Fruit fly (Drosophila melanogaster) whole organism, embryonic: Measurements from ENCODE around the gene nAChRalpha5.

ENCODE experiments used
- CG11723 ChIP-seq: fragments of 200-800 bp; sonication (Bioruptor generic); optimal IDR thresholded peaks from 2 replicates; lab custom pipeline; 2017; ENCODE audit warnings: missing biosample characterization, mild to moderate bottlenecking, missing genetic modification characterization
- CG12104 ChIP-seq: fragments of 200-800 bp; sonication (Bioruptor generic); optimal IDR thresholded peaks from 3 replicates; lab custom pipeline; 2016; ENCODE audit warnings: missing biosample characterization, missing genetic modification characterization
- CG17361 ChIP-seq: fragments of 200-800 bp; sonication (Bioruptor generic); IDR thresholded peaks from 3 replicates; pipeline ENCODE4 v1.3.6; 2022; ENCODE audit warnings: missing biosample characterization, missing genetic modification characterization
- CG2120 ChIP-seq: fragments of 200-800 bp; sonication (Bioruptor generic); optimal IDR thresholded peaks from 3 replicates; lab custom pipeline; 2016; ENCODE audit warnings: missing biosample characterization, missing genetic modification characterization
- CG8359 ChIP-seq: fragments of 200-800 bp; sonication (Bioruptor generic); optimal IDR thresholded peaks from 2 replicates; lab custom pipeline; 2017; ENCODE audit warnings: missing biosample characterization, mild to moderate bottlenecking, missing genetic modification characterization, borderline replicate concordance
- MESR4 ChIP-seq: fragments of 200-800 bp; sonication (Bioruptor generic); optimal IDR thresholded peaks from 2 replicates; lab custom pipeline; 2018; ENCODE audit warnings: missing biosample characterization, mild to moderate bottlenecking, missing genetic modification characterization, moderate library complexity
- ara ChIP-seq: fragments of 200-800 bp; sonication (Bioruptor generic); IDR thresholded peaks from 2 replicates; pipeline ENCODE4 v1.3.6; 2022; ENCODE audit warnings: missing biosample characterization, missing genetic modification characterization
- fru ChIP-seq: fragments of >200 bp; optimal IDR thresholded peaks from 2 replicates; lab custom pipeline; 2017
- toy ChIP-seq: fragments of 200-800 bp; sonication (Bioruptor generic); IDR thresholded peaks from 2 replicates; pipeline ENCODE4 v1.3.6; 2022; ENCODE audit warnings: missing biosample characterization, missing genetic modification characterization

dm6 chr2L:14113207-14113606, 73.2 kb downstream of the nAChRalpha5 start:
- TF ChIP-seq CG17361 (GFP tag; lab: Robert Waterston, UW) (no peak), ara (GFP tag; lab: Robert Waterston, UW) (no peak), CG11723 (GFP tag; lab: Kevin White, UChicago) (no peak), MESR4 (GFP tag; lab: Kevin White, UChicago) (no peak), CG12104 (GFP tag; lab: Kevin White, UChicago) (no peak), fru (lab: Kevin White, UChicago) (no peak), CG8359 (no peak), toy (no peak), CG2120 (GFP tag; lab: Kevin White, UChicago) (no peak)
